Worm (Caenorhabditis elegans) whole organism, L4/young adult: ENCODE data around the gene C27D6.3.

Source experiments
- W03F9.2 ChIP-seq: fragments of 150-350 bp; optimal IDR thresholded peaks from 2 replicates; lab custom pipeline; 2014; ENCODE audit warnings: missing biosample characterization, missing genetic modification characterization
- dao-5 ChIP-seq: sonication (generic microtip); optimal IDR thresholded peaks from 2 replicates; lab custom pipeline; 2016; ENCODE audit warnings: missing genotype, missing genetic modification characterization, moderate library complexity, missing compliant biosample characterization
- him-1 ChIP-seq: sonication (generic microtip); optimal IDR thresholded peaks from 2 replicates; lab custom pipeline; 2016; ENCODE audit warnings: missing genotype, missing genetic modification reagents, missing genetic modification characterization, missing compliant biosample characterization

- no peak for TF ChIP-seq him-1 (tag; lab: Kevin White, UChicago)
- no peak for TF ChIP-seq W03F9.2 (tag; lab: Kevin White, UChicago)
- no peak for TF ChIP-seq dao-5 (tag; lab: Kevin White, UChicago)
Measured at ce11 chrII:5212675-5213074, 38.4 kb upstream of the C27D6.3 start, which contains the start of gene C34F11.1.
